Worm (Caenorhabditis elegans) whole organism, L2 larva: ENCODE results near the gene flh-1.
A peak's percentile ranks its signal among the peaks of the same experiment; 100 is the strongest.

ENCODE experiments used
- C34F6.9 ChIP-seq: fragments of 150-350 bp; optimal IDR thresholded peaks from 2 replicates; lab custom pipeline; 2014; ENCODE audit warnings: missing biosample characterization, missing genetic modification characterization
- F13H6.1 ChIP-seq: sonication (generic microtip); optimal IDR thresholded peaks from 2 replicates; lab custom pipeline; 2016; ENCODE audit warnings: missing genetic modification characterization, missing compliant biosample characterization
- R02D3.7 ChIP-seq: fragments of 150-350 bp; optimal IDR thresholded peaks from 2 replicates; lab custom pipeline; 2014; ENCODE audit warnings: missing biosample characterization, missing genetic modification characterization
- Y55F3AM.14 ChIP-seq: fragments of 200-800 bp; sonication (Bioruptor generic); optimal IDR thresholded peaks from 2 replicates; lab custom pipeline; 2018; ENCODE audit warnings: mild to moderate bottlenecking, missing genetic modification characterization, missing compliant biosample characterization
- ZK546.5 ChIP-seq: sonication (generic microtip); optimal IDR thresholded peaks from 2 replicates; lab custom pipeline; 2017; ENCODE audit warnings: missing biosample characterization, missing genetic modification characterization
- alr-1 ChIP-seq: fragments of 150-350 bp; optimal IDR thresholded peaks from 2 replicates; lab custom pipeline; 2014; ENCODE audit warnings: missing biosample characterization, missing genetic modification characterization
- aly-2 ChIP-seq: fragments of 150-350 bp; optimal IDR thresholded peaks from 2 replicates; lab custom pipeline; 2014; ENCODE audit warnings: missing biosample characterization, missing genetic modification characterization
- blmp-1 ChIP-seq: sonication (generic microtip); optimal IDR thresholded peaks from 2 replicates; lab custom pipeline; 2017; ENCODE audit warnings: missing genetic modification characterization, mild to moderate bottlenecking, missing compliant biosample characterization, antibody characterized with exemption, moderate library complexity; ENCODE audit not compliant: insufficient read depth
- dmd-4 ChIP-seq: sonication (generic microtip); optimal IDR thresholded peaks from 2 replicates; lab custom pipeline; 2017; ENCODE audit warnings: missing biosample characterization, missing genetic modification characterization
- egl-27 ChIP-seq: sonication (generic microtip); optimal IDR thresholded peaks from 3 replicates; lab custom pipeline; 2017; ENCODE audit warnings: missing biosample characterization, missing genetic modification reagents, missing genetic modification characterization
- elt-1 ChIP-seq: fragments of 150-350 bp; optimal IDR thresholded peaks from 2 replicates; lab custom pipeline; 2014; ENCODE audit warnings: missing biosample characterization, missing genetic modification characterization
- fos-1 ChIP-seq: fragments of 150-350 bp; optimal IDR thresholded peaks from 2 replicates; lab custom pipeline; 2014; ENCODE audit warnings: missing biosample characterization, missing genetic modification characterization
- lin-11 ChIP-seq: fragments of 150-350 bp; sonication (generic microtip); optimal IDR thresholded peaks from 2 replicates; lab custom pipeline; 2014; ENCODE audit warnings: missing biosample characterization, missing genetic modification characterization, inconsistent platforms, mixed read lengths
- lin-39 ChIP-seq: fragments of 150-350 bp; optimal IDR thresholded peaks from 2 replicates; lab custom pipeline; 2014; ENCODE audit warnings: missing biosample characterization, missing genetic modification reagents, missing genetic modification characterization
- lsy-2 ChIP-seq, 2 experiments: fragments of 150-350 bp in 1 of 2; sonication (generic microtip) in 1 of 2; optimal IDR thresholded peaks; 2 replicates each; lab custom pipeline; 2014 to 2017; ENCODE audit warnings: missing biosample characterization in 2 of 2, missing genetic modification characterization in 2 of 2
- mab-5 ChIP-seq: fragments of 150-350 bp; optimal IDR thresholded peaks from 2 replicates; lab custom pipeline; 2014; ENCODE audit warnings: missing biosample characterization, missing genetic modification characterization
- mbf-1 ChIP-seq: sonication (generic microtip); optimal IDR thresholded peaks from 2 replicates; lab custom pipeline; 2017; ENCODE audit warnings: missing biosample characterization, missing genetic modification characterization
- nhr-11 ChIP-seq: fragments of 150-350 bp; optimal IDR thresholded peaks from 2 replicates; lab custom pipeline; 2014; ENCODE audit warnings: missing biosample characterization, missing genetic modification characterization
- nhr-12 ChIP-seq: fragments of 150-350 bp; optimal IDR thresholded peaks from 2 replicates; lab custom pipeline; 2014; ENCODE audit warnings: missing biosample characterization, missing genetic modification characterization
- nhr-129 ChIP-seq: fragments of 150-350 bp; optimal IDR thresholded peaks from 2 replicates; lab custom pipeline; 2014; ENCODE audit warnings: missing biosample characterization, missing genetic modification characterization
- nhr-21 ChIP-seq: fragments of 150-350 bp; optimal IDR thresholded peaks from 2 replicates; lab custom pipeline; 2014; ENCODE audit warnings: missing biosample characterization, missing genetic modification characterization
- nhr-23 ChIP-seq: fragments of 150-350 bp; optimal IDR thresholded peaks from 2 replicates; lab custom pipeline; 2014; ENCODE audit warnings: missing biosample characterization, missing genetic modification reagents, missing genetic modification characterization
- nhr-6 ChIP-seq: fragments of 150-350 bp; optimal IDR thresholded peaks from 2 replicates; lab custom pipeline; 2014; ENCODE audit warnings: missing biosample characterization, missing genetic modification characterization
- nhr-77 ChIP-seq: fragments of 150-350 bp; optimal IDR thresholded peaks from 2 replicates; lab custom pipeline; 2014; ENCODE audit warnings: missing biosample characterization, missing genetic modification characterization
- sem-4 ChIP-seq: fragments of 150-350 bp; optimal IDR thresholded peaks from 2 replicates; lab custom pipeline; 2014; ENCODE audit warnings: missing biosample characterization, missing genetic modification reagents, missing genetic modification characterization
- skn-1 ChIP-seq: sonication (generic microtip); optimal IDR thresholded peaks from 2 replicates; lab custom pipeline; 2017; ENCODE audit warnings: missing biosample characterization, missing genetic modification characterization
- sma-3 ChIP-seq: sonication (generic microtip); optimal IDR thresholded peaks from 2 replicates; lab custom pipeline; 2016; ENCODE audit warnings: missing genetic modification reagents, missing genetic modification characterization, missing compliant biosample characterization
- sma-9 ChIP-seq, 2 experiments: fragments of 150-350 bp in 1 of 2; sonication (generic microtip) in 1 of 2; optimal IDR thresholded peaks; 2 replicates each; lab custom pipeline; 2014 to 2016; ENCODE audit warnings: missing genetic modification characterization in 2 of 2, mild to moderate bottlenecking in 1 of 2, missing biosample characterization in 1 of 2, missing compliant biosample characterization in 1 of 2, missing genetic modification reagents in 1 of 2, moderate library complexity in 1 of 2
- unc-39 ChIP-seq: fragments of 150-350 bp; optimal IDR thresholded peaks from 2 replicates; lab custom pipeline; 2014; ENCODE audit warnings: missing biosample characterization, missing genetic modification characterization
- unc-55 ChIP-seq: fragments of 150-350 bp; sonication (generic microtip); optimal IDR thresholded peaks from 3 replicates; lab custom pipeline; 2014; ENCODE audit warnings: missing biosample characterization, missing genetic modification reagents, missing genetic modification characterization
- zag-1 ChIP-seq: fragments of 150-350 bp; optimal IDR thresholded peaks from 2 replicates; lab custom pipeline; 2014; ENCODE audit warnings: missing biosample characterization, missing genetic modification characterization
- ztf-11 ChIP-seq: sonication (generic microtip); optimal IDR thresholded peaks from 2 replicates; lab custom pipeline; 2017; ENCODE audit warnings: missing biosample characterization, missing genetic modification characterization
- ztf-4 ChIP-seq: fragments of 150-350 bp; optimal IDR thresholded peaks from 2 replicates; lab custom pipeline; 2014; ENCODE audit warnings: missing biosample characterization, missing genetic modification characterization

flh-1 gene

DNA sequence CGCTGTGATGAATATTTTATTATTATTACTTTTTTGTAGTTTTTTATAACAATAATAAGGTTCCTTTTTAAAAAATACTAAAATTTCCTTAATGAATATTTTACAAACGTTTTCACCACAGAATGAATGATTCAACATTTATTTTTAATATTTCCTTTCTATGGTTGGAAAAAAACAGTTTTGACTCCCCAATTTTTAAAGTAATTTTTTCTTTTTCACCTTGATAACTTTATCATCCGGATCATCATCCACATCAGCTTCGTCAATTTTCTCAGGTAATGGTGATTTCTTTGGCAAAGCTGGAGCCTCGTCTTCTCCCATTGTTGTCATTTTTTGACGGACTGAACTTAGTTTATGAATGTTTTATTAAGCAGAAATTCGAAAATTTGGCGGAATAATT is 20.4 kb downstream of the flh-1 start, which contains the start of gene rab-28:
TSS of gene rab-28 (minus strand) at position 343 of the 400 bp plus-strand sequence.
- TF ChIP-seq ztf-11 (tag; lab: Kevin White, UChicago) (no peak), alr-1 (tag; lab: Kevin White, UChicago) (no peak), ztf-4 (tag; lab: Kevin White, UChicago) (no peak), lsy-2 (tag; optimal IDR thresholded peaks at IDR 0.05; lab: Kevin White, UChicago) (no peak), sem-4 (tag; lab: Kevin White, UChicago) (no peak), dmd-4 (tag; lab: Kevin White, UChicago) (no peak), F13H6.1 (tag; lab: Kevin White, UChicago) (no peak), nhr-21 (tag; lab: Kevin White, UChicago) (no peak), lin-11 (no peak), nhr-6 (no peak), aly-2 (tag; lab: Kevin White, UChicago) (no peak), sma-9 (GFP tag; optimal IDR thresholded peaks at IDR 0.05; lab: Kevin White, UChicago) (no peak), sma-9 (tag; optimal IDR thresholded peaks at IDR 0.05; lab: Kevin White, UChicago) (no peak)

DNA sequence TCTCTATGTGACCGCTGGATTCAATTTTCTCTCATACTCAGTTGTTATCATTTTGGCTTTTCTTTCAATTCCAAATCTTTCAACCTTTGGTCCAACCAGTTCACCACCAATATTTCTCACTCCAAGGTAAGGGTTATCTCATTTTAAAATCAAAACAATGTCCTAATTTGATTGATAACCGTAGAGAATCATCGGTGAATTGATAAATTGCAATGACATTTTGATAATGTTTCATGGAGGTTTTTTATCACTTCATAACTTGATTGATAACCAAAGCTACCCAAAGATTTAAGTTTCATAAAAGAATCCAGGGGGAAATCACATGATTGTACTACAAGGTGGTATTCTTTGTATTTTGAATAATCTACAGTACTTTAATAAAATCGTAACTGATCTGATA is 24.9 kb downstream of the flh-1 start:
- TF ChIP-seq egl-27 (tag; lab: Kevin White, UChicago): no peak
- TF ChIP-seq mab-5: no peak
- no peak for TF ChIP-seq mbf-1 (tag; lab: Kevin White, UChicago)
- TF ChIP-seq dmd-4 (tag; lab: Kevin White, UChicago): no peak
- TF ChIP-seq nhr-11 (tag; lab: Kevin White, UChicago): no peak
- no peak for TF ChIP-seq blmp-1 (tag; lab: Kevin White, UChicago)
- TF ChIP-seq aly-2 (tag; lab: Kevin White, UChicago): no peak
- no peak for TF ChIP-seq sma-3
- no peak for TF ChIP-seq lin-39 (tag; lab: Kevin White, UChicago)
- TF ChIP-seq ZK546.5 (tag; lab: Kevin White, UChicago): no peak
- TF ChIP-seq elt-1 (tag; lab: Kevin White, UChicago): no peak
- no peak for TF ChIP-seq ztf-4 (tag; lab: Kevin White, UChicago)
- TF ChIP-seq sma-9 (GFP tag; optimal IDR thresholded peaks at IDR 0.05; lab: Kevin White, UChicago): no peak
- TF ChIP-seq sma-9 (tag; optimal IDR thresholded peaks at IDR 0.05; lab: Kevin White, UChicago): no peak
- TF ChIP-seq Y55F3AM.14 (GFP tag; lab: Kevin White, UChicago): no peak
- TF ChIP-seq skn-1 (tag; lab: Kevin White, UChicago): no peak

DNA sequence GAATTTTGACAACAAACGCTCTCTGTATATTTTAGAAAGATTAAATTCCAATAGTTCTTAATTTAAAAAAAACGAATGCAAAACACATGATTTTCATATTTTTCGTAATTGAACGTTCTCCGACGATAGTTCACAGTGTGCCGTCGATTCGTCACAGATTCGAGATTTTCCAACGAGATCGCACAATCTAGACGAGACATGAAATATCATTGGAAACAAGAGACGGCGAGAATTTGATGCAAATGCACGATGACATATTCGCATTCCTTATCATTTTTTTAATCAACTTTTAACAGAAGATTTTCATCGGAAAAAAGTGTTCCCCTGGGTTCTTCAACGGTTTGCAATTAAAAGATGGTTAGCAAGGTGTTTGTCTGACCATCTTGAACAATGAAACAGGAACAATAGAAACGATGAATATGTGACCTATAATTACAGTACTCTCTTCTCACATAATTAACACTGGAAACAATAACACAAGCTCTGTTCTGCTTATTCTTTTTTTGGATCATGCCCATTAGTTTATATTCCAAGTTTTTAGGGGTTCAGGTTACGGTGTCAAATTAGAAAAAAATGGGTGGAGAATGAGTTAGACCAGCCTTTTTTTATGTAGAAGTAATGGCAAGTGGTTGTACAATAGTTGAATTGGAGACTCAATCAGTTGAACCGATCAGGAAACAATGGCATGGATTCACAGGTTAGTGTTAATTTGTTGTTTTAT is 31.5 kb downstream of the flh-1 start, which contains the start of gene Y11D7A.3:
TSS of gene Y11D7A.3 (plus strand) at position 671 of the 721 bp plus-strand sequence.
- no peak for TF ChIP-seq egl-27 (tag; lab: Kevin White, UChicago)
- TF ChIP-seq sma-9 (GFP tag; optimal IDR thresholded peaks at IDR 0.05; lab: Kevin White, UChicago): peak; percentile 43
- TF ChIP-seq sma-9 (tag; optimal IDR thresholded peaks at IDR 0.05; lab: Kevin White, UChicago): no peak
- TF ChIP-seq sma-3: no peak
- no peak for TF ChIP-seq aly-2 (tag; lab: Kevin White, UChicago)

DNA sequence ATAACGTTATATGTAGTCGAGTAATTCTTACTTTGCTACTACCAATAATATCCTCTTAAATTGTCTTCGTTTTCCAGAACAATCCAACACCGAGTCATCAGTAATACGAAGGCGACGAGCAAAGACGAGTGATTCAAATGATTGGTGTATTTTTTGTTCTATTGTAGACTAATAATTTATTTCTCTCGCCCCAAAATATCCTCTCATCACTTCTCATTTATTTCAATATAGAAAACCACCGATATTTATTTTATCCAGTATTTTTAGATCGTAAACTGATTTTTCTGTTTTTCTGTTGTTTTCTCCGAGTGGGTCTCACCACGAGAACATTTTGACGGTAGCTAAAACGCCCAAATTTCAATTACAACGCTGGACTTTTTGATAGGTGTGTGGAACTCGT is 36.4 kb downstream of the flh-1 start:
- no peak for TF ChIP-seq ztf-4 (tag; lab: Kevin White, UChicago)
- TF ChIP-seq zag-1: no peak
- TF ChIP-seq nhr-23: no peak
- no peak for TF ChIP-seq aly-2 (tag; lab: Kevin White, UChicago)
- no peak for TF ChIP-seq C34F6.9 (tag; lab: Kevin White, UChicago)
- no peak for TF ChIP-seq blmp-1 (tag; lab: Kevin White, UChicago)
- TF ChIP-seq nhr-129 (tag; lab: Kevin White, UChicago): no peak
- no peak for TF ChIP-seq lin-39 (tag; lab: Kevin White, UChicago)
- no peak for TF ChIP-seq nhr-12 (tag; lab: Kevin White, UChicago)
- no peak for TF ChIP-seq unc-39
- no peak for TF ChIP-seq nhr-77
- TF ChIP-seq fos-1 (tag; lab: Kevin White, UChicago): no peak
- no peak for TF ChIP-seq F13H6.1 (tag; lab: Kevin White, UChicago)
- TF ChIP-seq R02D3.7 (tag; lab: Kevin White, UChicago): no peak
- no peak for TF ChIP-seq unc-55 (GFP tag; lab: Kevin White, UChicago)
